Worm (Caenorhabditis elegans) whole organism, L3 larva: ENCODE data around the gene txt-4.

ENCODE experiments used
- R02D3.7 ChIP-seq: fragments of 150-350 bp; optimal IDR thresholded peaks from 2 replicates; lab custom pipeline; 2014; ENCODE audit warnings: missing biosample characterization, missing genetic modification characterization
- aly-2 ChIP-seq: fragments of 150-350 bp; optimal IDR thresholded peaks from 2 replicates; lab custom pipeline; 2014; ENCODE audit warnings: missing biosample characterization, missing genetic modification characterization
- ama-1 ChIP-seq: fragments of 150-350 bp; optimal IDR thresholded peaks from 2 replicates; lab custom pipeline; 2018
- ceh-16 ChIP-seq: sonication (generic microtip); optimal IDR thresholded peaks from 2 replicates; lab custom pipeline; 2017; ENCODE audit warnings: missing biosample characterization, missing genetic modification characterization
- ceh-28 ChIP-seq: fragments of 150-350 bp; optimal IDR thresholded peaks from 2 replicates; lab custom pipeline; 2014; ENCODE audit warnings: missing biosample characterization, missing genetic modification reagents, missing genetic modification characterization
- ceh-82 ChIP-seq: fragments of 150-350 bp; optimal IDR thresholded peaks from 2 replicates; lab custom pipeline; 2014; ENCODE audit warnings: missing biosample characterization, missing genetic modification characterization
- ceh-9 ChIP-seq: sonication (generic microtip); optimal IDR thresholded peaks from 2 replicates; lab custom pipeline; 2018; ENCODE audit warnings: missing biosample characterization, missing genetic modification characterization
- daf-12 ChIP-seq: fragments of 150-350 bp; optimal IDR thresholded peaks from 2 replicates; lab custom pipeline; 2014; ENCODE audit warnings: missing biosample characterization, missing genetic modification reagents, missing genetic modification characterization
- egl-5 ChIP-seq: fragments of 150-350 bp; optimal IDR thresholded peaks from 2 replicates; lab custom pipeline; 2017; ENCODE audit warnings: missing biosample characterization, missing genetic modification reagents, missing genetic modification characterization, inconsistent platforms
- elt-1 ChIP-seq: fragments of 150-350 bp; optimal IDR thresholded peaks from 2 replicates; lab custom pipeline; 2014; ENCODE audit warnings: missing biosample characterization, missing genetic modification characterization
- elt-2 ChIP-seq: sonication (generic microtip); optimal IDR thresholded peaks from 2 replicates; lab custom pipeline; 2016; ENCODE audit warnings: missing genetic modification reagents, mild to moderate bottlenecking, missing genetic modification characterization, missing compliant biosample characterization
- elt-3 ChIP-seq, 3 experiments: fragments of 150-350 bp in 1 of 3; sonication (generic microtip) in 2 of 3; optimal IDR thresholded peaks; 2 replicates in 2 of 3; 4 replicates in 1 of 3; lab custom pipeline; 2014 to 2017; ENCODE audit warnings: missing biosample characterization in 3 of 3, missing genetic modification characterization in 3 of 3
- eor-1 ChIP-seq, 2 experiments: fragments of 150-350 bp; optimal IDR thresholded peaks; 2 replicates each; lab custom pipeline; 2014 to 2018; ENCODE audit warnings: missing biosample characterization in 2 of 2, missing genetic modification characterization in 2 of 2
- fkh-10 ChIP-seq: sonication (generic microtip); optimal IDR thresholded peaks from 2 replicates; lab custom pipeline; 2017; ENCODE audit warnings: missing biosample characterization, missing genetic modification reagents, missing genetic modification characterization
- fkh-2 ChIP-seq: fragments of 150-350 bp; optimal IDR thresholded peaks from 2 replicates; lab custom pipeline; 2014; ENCODE audit warnings: missing biosample characterization, missing genetic modification reagents, missing genetic modification characterization
- fos-1 ChIP-seq: fragments of 150-350 bp; optimal IDR thresholded peaks from 2 replicates; lab custom pipeline; 2014; ENCODE audit warnings: missing biosample characterization, missing genetic modification characterization
- hmg-11 ChIP-seq: sonication (generic microtip); optimal IDR thresholded peaks from 2 replicates; lab custom pipeline; 2016; ENCODE audit warnings: missing genetic modification characterization, missing compliant biosample characterization
- lin-39 ChIP-seq: fragments of 150-350 bp; optimal IDR thresholded peaks from 2 replicates; lab custom pipeline; 2018; ENCODE audit warnings: missing biosample characterization, missing genetic modification reagents, missing genetic modification characterization
- lsy-12 ChIP-seq: sonication (generic microtip); optimal IDR thresholded peaks from 2 replicates; lab custom pipeline; 2016; ENCODE audit warnings: mild to moderate bottlenecking, missing genetic modification characterization, missing compliant biosample characterization
- mdl-1 ChIP-seq: fragments of 150-350 bp; optimal IDR thresholded peaks from 2 replicates; lab custom pipeline; 2014; ENCODE audit warnings: missing biosample characterization, missing genetic modification characterization
- mml-1 ChIP-seq: fragments of 150-350 bp; sonication (generic microtip); optimal IDR thresholded peaks from 3 replicates; lab custom pipeline; 2014; ENCODE audit warnings: missing biosample characterization, missing genetic modification characterization
- nhr-11 ChIP-seq: fragments of 150-350 bp; optimal IDR thresholded peaks from 2 replicates; lab custom pipeline; 2014; ENCODE audit warnings: missing biosample characterization, missing genetic modification characterization
- nhr-23 ChIP-seq: fragments of 150-350 bp; optimal IDR thresholded peaks from 2 replicates; lab custom pipeline; 2014; ENCODE audit warnings: missing biosample characterization, missing genetic modification reagents, missing genetic modification characterization
- nhr-237 ChIP-seq: fragments of 150-350 bp; optimal IDR thresholded peaks from 2 replicates; lab custom pipeline; 2014; ENCODE audit warnings: missing biosample characterization, missing genetic modification characterization
- nhr-25 ChIP-seq: sonication (generic microtip); optimal IDR thresholded peaks from 2 replicates; lab custom pipeline; 2017; ENCODE audit warnings: missing biosample characterization, missing genetic modification characterization
- nhr-28 ChIP-seq: fragments of 150-350 bp; optimal IDR thresholded peaks from 2 replicates; lab custom pipeline; 2014; ENCODE audit warnings: missing biosample characterization, missing genetic modification characterization
- nhr-67 ChIP-seq: fragments of 150-350 bp; optimal IDR thresholded peaks from 2 replicates; lab custom pipeline; 2014; ENCODE audit warnings: missing biosample characterization, missing genetic modification characterization
- nhr-76 ChIP-seq: fragments of 150-350 bp; sonication (generic microtip); optimal IDR thresholded peaks from 5 replicates; lab custom pipeline; 2014; ENCODE audit warnings: missing biosample characterization, missing genetic modification characterization
- pha-4 ChIP-seq: fragments of 150-350 bp; optimal IDR thresholded peaks from 2 replicates; lab custom pipeline; 2014; ENCODE audit warnings: missing biosample characterization, missing genetic modification reagents, missing genetic modification characterization
- sea-2 ChIP-seq: fragments of 150-350 bp; sonication (generic microtip); optimal IDR thresholded peaks from 4 replicates; lab custom pipeline; 2014; ENCODE audit warnings: missing biosample characterization, missing genetic modification reagents, missing genetic modification characterization
- snpc-4 ChIP-seq: fragments of 150-350 bp; optimal IDR thresholded peaks from 2 replicates; lab custom pipeline; 2014; ENCODE audit warnings: missing biosample characterization, missing genetic modification characterization
- tbx-2 ChIP-seq: sonication (generic microtip); optimal IDR thresholded peaks from 2 replicates; lab custom pipeline; 2016; ENCODE audit warnings: mild to moderate bottlenecking, missing genetic modification characterization, missing compliant biosample characterization
- unc-39 ChIP-seq: sonication (generic microtip); optimal IDR thresholded peaks from 4 replicates; lab custom pipeline; 2017; ENCODE audit warnings: missing biosample characterization, missing genetic modification characterization
- unc-62 ChIP-seq: fragments of 150-350 bp; sonication (generic microtip); optimal IDR thresholded peaks from 4 replicates; lab custom pipeline; 2014; ENCODE audit warnings: missing biosample characterization, missing genetic modification reagents, missing genetic modification characterization
- zag-1 ChIP-seq: fragments of 150-350 bp; optimal IDR thresholded peaks from 2 replicates; lab custom pipeline; 2014; ENCODE audit warnings: missing biosample characterization, missing genetic modification characterization
- ztf-11 ChIP-seq: fragments of 150-350 bp; optimal IDR thresholded peaks from 2 replicates; lab custom pipeline; 2014; ENCODE audit warnings: missing biosample characterization, missing genetic modification characterization
- ztf-4 ChIP-seq: fragments of 150-350 bp; optimal IDR thresholded peaks from 2 replicates; lab custom pipeline; 2014; ENCODE audit warnings: missing biosample characterization, missing genetic modification characterization

Gene txt-4

DNA sequence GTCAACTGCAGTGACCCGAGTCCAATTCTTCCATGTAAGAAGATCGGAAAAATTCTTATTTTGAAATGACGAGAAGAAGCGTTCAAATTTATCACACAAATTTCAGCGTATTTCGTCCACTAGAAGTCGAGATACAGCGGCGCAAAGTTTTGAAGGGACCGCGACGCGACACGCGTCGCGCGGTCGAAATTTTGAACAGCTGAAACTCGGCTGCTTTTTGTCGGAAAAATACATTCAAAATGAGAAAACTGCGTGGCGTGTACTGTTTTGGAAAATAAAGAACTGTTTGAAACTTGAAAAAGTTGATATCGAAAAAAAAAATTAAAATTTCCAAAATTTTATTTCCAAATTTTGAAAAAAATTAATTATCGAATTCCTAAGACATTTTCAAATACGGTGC, 2.6 kb downstream of the txt-4 start:
- TF ChIP-seq snpc-4 (tag; lab: Kevin White, UChicago): no peak
- no peak for TF ChIP-seq egl-5 (tag; lab: Kevin White, UChicago)
- TF ChIP-seq elt-2: no peak
- no peak for TF ChIP-seq unc-39 (tag; lab: Kevin White, UChicago)
- TF ChIP-seq ztf-11: no peak
- TF ChIP-seq unc-62 (GFP tag; lab: Kevin White, UChicago): no peak
- TF ChIP-seq elt-1 (tag; lab: Kevin White, UChicago): no peak
- TF ChIP-seq nhr-23 (tag; lab: Kevin White, UChicago): no peak
- no peak for TF ChIP-seq tbx-2 (tag; lab: Kevin White, UChicago)
- TF ChIP-seq nhr-25 (tag; lab: Kevin White, UChicago): no peak
- no peak for TF ChIP-seq nhr-237 (tag; lab: Kevin White, UChicago)
- TF ChIP-seq lin-39 (tag; lab: Kevin White, UChicago): no peak
- no peak for TF ChIP-seq nhr-28
- TF ChIP-seq R02D3.7 (tag; lab: Kevin White, UChicago): no peak
- TF ChIP-seq fos-1 (tag; lab: Kevin White, UChicago): no peak
- TF ChIP-seq ceh-16 (tag; lab: Kevin White, UChicago): no peak
- TF ChIP-seq nhr-67 (tag; lab: Kevin White, UChicago): no peak

DNA sequence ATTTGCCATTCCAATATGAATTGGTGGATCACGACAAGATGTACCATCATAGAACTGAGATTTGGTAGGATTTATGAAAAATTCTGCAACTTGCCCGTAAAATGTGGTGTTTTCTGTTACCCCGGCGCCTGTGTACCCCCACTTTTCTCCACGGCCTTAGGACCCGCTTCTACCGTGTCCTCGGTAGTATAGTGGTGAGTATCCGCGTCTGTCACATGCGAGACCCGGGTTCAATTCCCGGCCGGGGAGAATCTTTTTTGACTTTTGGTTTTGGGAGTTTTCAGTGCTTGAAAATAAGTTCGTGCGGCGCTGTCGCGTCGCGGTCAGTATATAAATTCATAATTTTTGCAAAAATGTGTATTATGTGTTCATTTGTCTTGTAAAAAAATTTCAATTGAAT, 4.1 kb downstream of the txt-4 start:
- TF ChIP-seq tbx-2 (tag; lab: Kevin White, UChicago) (no peak), daf-12 (tag; lab: Kevin White, UChicago) (no peak), nhr-76 (tag; lab: Kevin White, UChicago) (no peak), pha-4 (tag; lab: Kevin White, UChicago) (no peak), mdl-1 (tag; lab: Kevin White, UChicago) (no peak), nhr-237 (tag; lab: Kevin White, UChicago) (no peak), ceh-82 (tag; lab: Kevin White, UChicago) (no peak), zag-1 (no peak), lsy-12 (no peak), ceh-28 (tag; lab: Kevin White, UChicago) (no peak), ceh-16 (tag; lab: Kevin White, UChicago) (no peak), fos-1 (tag; lab: Kevin White, UChicago) (no peak), ama-1 (lab: Kevin White, UChicago) (no peak), ztf-4 (tag; lab: Kevin White, UChicago) (no peak)

DNA sequence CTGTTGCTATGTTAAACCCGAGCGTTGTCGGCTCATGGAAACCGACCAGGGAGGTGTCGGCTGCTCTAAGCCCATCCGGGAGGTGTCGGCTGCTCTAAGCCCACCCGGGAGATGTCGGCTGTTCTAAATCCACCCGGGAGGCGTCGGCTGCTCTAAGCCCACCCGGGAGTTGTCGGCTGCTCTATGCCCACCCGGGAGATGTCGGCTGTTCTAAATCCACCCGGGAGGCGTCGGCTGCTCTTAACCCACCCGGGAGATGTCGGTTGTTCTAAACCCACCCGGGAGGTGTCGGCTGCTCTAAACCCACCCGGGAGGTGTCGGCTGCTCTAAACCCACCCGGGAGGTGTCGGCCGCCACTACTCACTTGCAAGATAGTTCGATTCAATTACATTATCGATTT, 5.5 kb downstream of the txt-4 start:
- TF ChIP-seq fos-1 (tag; lab: Kevin White, UChicago): no peak
- TF ChIP-seq eor-1 (tag; optimal IDR thresholded peaks at IDR 0.05; lab: Kevin White, UChicago): no peak
- TF ChIP-seq elt-1 (tag; lab: Kevin White, UChicago): no peak
- no peak for TF ChIP-seq pha-4 (tag; lab: Kevin White, UChicago)
- no peak for TF ChIP-seq aly-2 (tag; lab: Kevin White, UChicago)
- no peak for TF ChIP-seq mdl-1 (tag; lab: Kevin White, UChicago)
- TF ChIP-seq fkh-10: no peak
- TF ChIP-seq fkh-2 (tag; lab: Kevin White, UChicago): no peak
- no peak for TF ChIP-seq sea-2 (GFP tag; lab: Kevin White, UChicago)
- TF ChIP-seq ceh-82 (tag; lab: Kevin White, UChicago): no peak
- TF ChIP-seq nhr-11: no peak

DNA sequence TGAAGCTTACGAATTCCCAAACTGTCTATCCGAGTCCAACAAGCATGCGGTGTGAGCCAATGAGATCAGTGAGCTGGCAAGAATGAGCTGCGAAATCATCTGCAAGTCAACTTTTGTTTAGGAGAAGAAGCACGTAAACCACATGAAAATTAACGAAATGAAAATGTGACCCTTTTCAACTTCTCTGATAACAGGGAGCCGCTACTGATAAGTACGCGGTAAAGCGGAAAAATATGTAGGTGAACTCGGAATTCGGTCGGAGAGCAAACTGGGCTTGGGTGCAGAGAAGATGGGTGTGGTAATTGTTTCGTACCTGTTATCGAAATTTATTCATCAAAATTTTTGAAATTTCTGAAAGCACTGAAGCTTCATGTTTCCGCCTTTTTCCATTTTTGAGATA, 6.2 kb downstream of the txt-4 start, which contains the start of gene clec-172:
Gene clec-172 (minus strand): TSS at position 101 of the 400 bp plus-strand sequence.
- TF ChIP-seq elt-2: peak; percentile 38
- no peak for TF ChIP-seq fkh-2 (tag; lab: Kevin White, UChicago)

DNA sequence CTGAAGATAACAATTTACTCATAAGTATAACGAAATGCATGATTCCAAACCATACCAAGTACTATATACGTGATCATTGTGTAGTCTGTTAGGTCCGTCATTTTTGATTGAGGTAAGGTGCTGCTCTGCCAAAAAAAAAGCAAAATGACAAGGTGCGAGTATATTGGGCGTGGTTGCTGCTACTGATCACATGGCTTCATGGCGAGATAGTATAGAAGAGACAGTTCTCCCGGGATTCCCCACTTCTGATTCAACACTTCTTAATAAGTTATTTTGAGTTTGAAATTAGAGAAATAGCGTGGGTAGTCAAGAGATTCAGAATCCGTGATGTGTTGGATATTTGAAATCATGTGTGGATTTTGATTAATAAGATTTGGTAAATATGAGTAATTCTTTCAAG, 10.9 kb downstream of the txt-4 start, which contains the start of gene K03H6.4:
Gene K03H6.4 (minus strand): TSS at position 101 of the 400 bp plus-strand sequence.
- TF ChIP-seq egl-5 (tag; lab: Kevin White, UChicago) (no peak), daf-12 (tag; lab: Kevin White, UChicago) (no peak), mml-1 (tag; lab: Kevin White, UChicago) (no peak), elt-1 (tag; lab: Kevin White, UChicago) (no peak), aly-2 (tag; lab: Kevin White, UChicago) (no peak), mdl-1 (tag; lab: Kevin White, UChicago) (no peak), eor-1 (tag; optimal IDR thresholded peaks at IDR 0.05; lab: Kevin White, UChicago) (no peak), hmg-11 (tag; lab: Kevin White, UChicago) (no peak), nhr-11 (no peak), ceh-9 (tag; lab: Kevin White, UChicago) (no peak), elt-3 (tag; optimal IDR thresholded peaks at IDR 0.05; lab: Kevin White, UChicago) (no peak)
